Worm (Caenorhabditis elegans) whole organism, L3 larva: ENCODE results near the gene shpk-1.
A peak's percentile ranks its signal among the peaks of the same experiment; 100 is the strongest.

Experiments used
- aly-2 ChIP-seq: fragments of 150-350 bp; optimal IDR thresholded peaks from 2 replicates; lab custom pipeline; 2014; ENCODE audit warnings: missing biosample characterization, missing genetic modification characterization
- ama-1 ChIP-seq: fragments of 150-350 bp; optimal IDR thresholded peaks from 2 replicates; lab custom pipeline; 2018
- ceh-16 ChIP-seq: sonication (generic microtip); optimal IDR thresholded peaks from 2 replicates; lab custom pipeline; 2017; ENCODE audit warnings: missing biosample characterization, missing genetic modification characterization
- ceh-82 ChIP-seq: fragments of 150-350 bp; optimal IDR thresholded peaks from 2 replicates; lab custom pipeline; 2014; ENCODE audit warnings: missing biosample characterization, missing genetic modification characterization
- ceh-9 ChIP-seq: sonication (generic microtip); optimal IDR thresholded peaks from 2 replicates; lab custom pipeline; 2018; ENCODE audit warnings: missing biosample characterization, missing genetic modification characterization
- egl-27 ChIP-seq: sonication (generic microtip); optimal IDR thresholded peaks from 4 replicates; lab custom pipeline; 2017; ENCODE audit warnings: missing biosample characterization, missing genetic modification reagents, missing genetic modification characterization
- egl-5 ChIP-seq: fragments of 150-350 bp; optimal IDR thresholded peaks from 2 replicates; lab custom pipeline; 2017; ENCODE audit warnings: missing biosample characterization, missing genetic modification reagents, missing genetic modification characterization, inconsistent platforms
- elt-1 ChIP-seq: fragments of 150-350 bp; optimal IDR thresholded peaks from 2 replicates; lab custom pipeline; 2014; ENCODE audit warnings: missing biosample characterization, missing genetic modification characterization
- elt-2 ChIP-seq: sonication (generic microtip); optimal IDR thresholded peaks from 2 replicates; lab custom pipeline; 2016; ENCODE audit warnings: missing genetic modification reagents, mild to moderate bottlenecking, missing genetic modification characterization, missing compliant biosample characterization
- eor-1 ChIP-seq, 2 experiments: fragments of 150-350 bp; optimal IDR thresholded peaks; 2 replicates each; lab custom pipeline; 2014 to 2018; ENCODE audit warnings: missing biosample characterization in 2 of 2, missing genetic modification characterization in 2 of 2
- fkh-10 ChIP-seq: sonication (generic microtip); optimal IDR thresholded peaks from 2 replicates; lab custom pipeline; 2017; ENCODE audit warnings: missing biosample characterization, missing genetic modification reagents, missing genetic modification characterization
- fkh-2 ChIP-seq: fragments of 150-350 bp; optimal IDR thresholded peaks from 2 replicates; lab custom pipeline; 2014; ENCODE audit warnings: missing biosample characterization, missing genetic modification reagents, missing genetic modification characterization
- fos-1 ChIP-seq: fragments of 150-350 bp; optimal IDR thresholded peaks from 2 replicates; lab custom pipeline; 2014; ENCODE audit warnings: missing biosample characterization, missing genetic modification characterization
- hmg-11 ChIP-seq: sonication (generic microtip); optimal IDR thresholded peaks from 2 replicates; lab custom pipeline; 2016; ENCODE audit warnings: missing genetic modification characterization, missing compliant biosample characterization
- jun-1 ChIP-seq: fragments of 150-350 bp; optimal IDR thresholded peaks from 2 replicates; lab custom pipeline; 2014; ENCODE audit warnings: missing biosample characterization, missing genetic modification reagents, missing genetic modification characterization
- lin-15B ChIP-seq: fragments of 150-350 bp; optimal IDR thresholded peaks from 2 replicates; lab custom pipeline; 2014; ENCODE audit warnings: missing biosample characterization, missing genetic modification characterization
- lin-39 ChIP-seq: fragments of 150-350 bp; optimal IDR thresholded peaks from 2 replicates; lab custom pipeline; 2018; ENCODE audit warnings: missing biosample characterization, missing genetic modification reagents, missing genetic modification characterization
- lsy-12 ChIP-seq: sonication (generic microtip); optimal IDR thresholded peaks from 2 replicates; lab custom pipeline; 2016; ENCODE audit warnings: mild to moderate bottlenecking, missing genetic modification characterization, missing compliant biosample characterization
- mdl-1 ChIP-seq: fragments of 150-350 bp; optimal IDR thresholded peaks from 2 replicates; lab custom pipeline; 2014; ENCODE audit warnings: missing biosample characterization, missing genetic modification characterization
- mml-1 ChIP-seq: fragments of 150-350 bp; sonication (generic microtip); optimal IDR thresholded peaks from 3 replicates; lab custom pipeline; 2014; ENCODE audit warnings: missing biosample characterization, missing genetic modification characterization
- nfya-1 ChIP-seq: sonication (generic microtip); optimal IDR thresholded peaks from 2 replicates; lab custom pipeline; 2017; ENCODE audit warnings: missing genetic modification characterization, mild to moderate bottlenecking, missing compliant biosample characterization, antibody characterized with exemption, moderate library complexity; ENCODE audit not compliant: insufficient read depth
- nhr-11 ChIP-seq: fragments of 150-350 bp; optimal IDR thresholded peaks from 2 replicates; lab custom pipeline; 2014; ENCODE audit warnings: missing biosample characterization, missing genetic modification characterization
- nhr-12 ChIP-seq: fragments of 150-350 bp; optimal IDR thresholded peaks from 2 replicates; lab custom pipeline; 2014; ENCODE audit warnings: missing biosample characterization, missing genetic modification characterization
- nhr-23 ChIP-seq: fragments of 150-350 bp; optimal IDR thresholded peaks from 2 replicates; lab custom pipeline; 2014; ENCODE audit warnings: missing biosample characterization, missing genetic modification reagents, missing genetic modification characterization
- nhr-237 ChIP-seq: fragments of 150-350 bp; optimal IDR thresholded peaks from 2 replicates; lab custom pipeline; 2014; ENCODE audit warnings: missing biosample characterization, missing genetic modification characterization
- nhr-43 ChIP-seq: sonication (generic microtip); optimal IDR thresholded peaks from 2 replicates; lab custom pipeline; 2016; ENCODE audit warnings: mild to moderate bottlenecking, missing genetic modification characterization, missing compliant biosample characterization; ENCODE audit not compliant: poor library complexity, severe bottlenecking
- nhr-67 ChIP-seq: fragments of 150-350 bp; optimal IDR thresholded peaks from 2 replicates; lab custom pipeline; 2014; ENCODE audit warnings: missing biosample characterization, missing genetic modification characterization
- nhr-76 ChIP-seq: fragments of 150-350 bp; sonication (generic microtip); optimal IDR thresholded peaks from 5 replicates; lab custom pipeline; 2014; ENCODE audit warnings: missing biosample characterization, missing genetic modification characterization
- pha-4 ChIP-seq: fragments of 150-350 bp; optimal IDR thresholded peaks from 2 replicates; lab custom pipeline; 2014; ENCODE audit warnings: missing biosample characterization, missing genetic modification reagents, missing genetic modification characterization
- pqm-1 ChIP-seq: fragments of 150-350 bp; optimal IDR thresholded peaks from 2 replicates; lab custom pipeline; 2017; ENCODE audit warnings: missing biosample characterization, missing genetic modification characterization, inconsistent platforms
- skn-1 ChIP-seq: fragments of 150-350 bp; optimal IDR thresholded peaks from 2 replicates; lab custom pipeline; 2014; ENCODE audit warnings: missing biosample characterization, missing genetic modification characterization
- snpc-4 ChIP-seq: fragments of 150-350 bp; optimal IDR thresholded peaks from 2 replicates; lab custom pipeline; 2014; ENCODE audit warnings: missing biosample characterization, missing genetic modification characterization

The shpk-1 gene

ce11 chrIII:13607833-13608232 lies at the start of gene shpk-1:
Gene shpk-1, plus strand, starts transcription at chrIII:13608020.
- TF ChIP-seq ceh-9 (tag; lab: Kevin White, UChicago) (no peak), pqm-1 (tag; lab: Kevin White, UChicago) (peak; percentile 95), elt-1 (tag; lab: Kevin White, UChicago) (no peak), egl-27 (tag; lab: Kevin White, UChicago) (no peak), jun-1 (peak; percentile 43), elt-2 (tag; lab: Kevin White, UChicago) (peak; percentile 95), pha-4 (peak; percentile 17)
- TF ChIP-seq, all 47 proteins: peak for 4

DNA sequence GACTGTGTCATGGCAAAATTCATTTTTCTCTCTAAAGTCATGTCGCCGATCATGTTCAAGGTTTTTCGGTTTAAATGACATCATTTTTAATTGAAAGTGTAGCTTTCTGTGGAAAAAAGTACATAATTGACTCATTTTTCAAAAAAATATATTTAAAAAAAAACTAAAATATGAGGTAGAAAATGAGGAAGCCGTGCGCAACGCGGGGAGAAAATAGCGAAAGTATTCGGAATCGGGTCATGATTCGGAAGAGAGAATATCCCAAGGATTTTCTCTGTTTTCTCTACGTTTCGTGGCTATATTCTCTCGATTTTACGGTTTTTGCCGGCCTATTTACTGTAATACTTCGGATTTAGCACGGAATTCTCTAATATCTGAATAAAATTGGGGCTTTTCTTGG lies 47.1 kb upstream of the shpk-1 start:
- TF ChIP-seq nhr-23: peak; percentile 34
- TF ChIP-seq mml-1: no peak
- TF ChIP-seq, all 47 proteins: peak for 1

- TF ChIP-seq hmg-11 (tag; lab: Kevin White, UChicago): no peak
Observed at ce11 chrIII:13561233-13561632, 46.6 kb upstream of the shpk-1 start.

DNA sequence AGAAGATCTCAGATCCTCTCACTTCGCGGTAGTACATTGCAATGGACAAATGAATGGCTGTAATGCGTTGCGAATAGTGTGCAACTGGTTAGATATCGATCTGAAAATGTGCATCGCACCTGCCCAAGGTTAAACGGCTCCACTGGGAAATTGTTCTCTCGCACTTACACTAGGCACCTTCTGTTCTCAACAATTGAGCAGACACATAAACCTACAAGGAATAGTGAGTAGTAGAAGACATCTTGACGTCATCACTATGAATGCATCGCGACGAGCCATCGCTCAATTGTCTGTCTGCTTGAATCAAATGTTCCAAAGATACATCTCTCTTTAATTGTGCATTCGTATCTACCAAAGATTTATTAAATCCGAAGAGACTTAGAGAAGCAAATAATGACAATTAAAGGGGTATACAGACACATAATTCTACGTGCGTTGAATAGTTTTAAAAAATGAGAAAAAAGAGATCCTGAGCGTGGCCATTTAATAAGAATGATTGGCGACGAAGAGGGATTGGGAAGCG lies 44.8 kb upstream of the shpk-1 start, which contains the start of gene T05D4.2:
Gene T05D4.2 (minus strand): TSS at position 83 of the 523 bp plus-strand sequence.
- TF ChIP-seq eor-1 (tag; optimal IDR thresholded peaks at IDR 0.05; lab: Kevin White, UChicago) (no peak), ama-1 (peak; percentile 92), ceh-82 (tag; lab: Kevin White, UChicago) (peak; percentile 30)
- TF ChIP-seq, all 47 proteins: peak for 2

DNA sequence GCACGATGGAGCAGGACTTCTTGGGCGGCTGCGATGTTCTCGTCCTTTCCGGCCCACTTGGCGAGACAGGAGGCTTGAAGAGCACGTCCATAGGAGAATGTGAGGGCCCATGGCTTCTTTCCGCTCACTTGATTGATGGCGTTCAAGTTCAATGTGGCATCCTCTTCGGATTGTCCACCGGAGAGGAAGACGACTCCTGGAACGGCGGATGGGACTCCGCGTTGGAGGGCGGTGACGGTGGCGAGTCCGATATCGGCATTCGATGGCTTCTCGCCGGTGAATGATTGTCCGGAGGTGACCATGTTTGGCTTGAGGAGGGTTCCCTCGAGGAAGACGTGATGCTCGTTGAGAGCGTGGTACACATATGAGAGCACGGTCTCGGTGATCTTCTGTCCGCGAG lies 44.2 kb upstream of the shpk-1 start:
- no peak for TF ChIP-seq nhr-12 (tag; lab: Kevin White, UChicago)
- TF ChIP-seq skn-1: no peak
- no peak for TF ChIP-seq nhr-43 (tag; lab: Kevin White, UChicago)

DNA sequence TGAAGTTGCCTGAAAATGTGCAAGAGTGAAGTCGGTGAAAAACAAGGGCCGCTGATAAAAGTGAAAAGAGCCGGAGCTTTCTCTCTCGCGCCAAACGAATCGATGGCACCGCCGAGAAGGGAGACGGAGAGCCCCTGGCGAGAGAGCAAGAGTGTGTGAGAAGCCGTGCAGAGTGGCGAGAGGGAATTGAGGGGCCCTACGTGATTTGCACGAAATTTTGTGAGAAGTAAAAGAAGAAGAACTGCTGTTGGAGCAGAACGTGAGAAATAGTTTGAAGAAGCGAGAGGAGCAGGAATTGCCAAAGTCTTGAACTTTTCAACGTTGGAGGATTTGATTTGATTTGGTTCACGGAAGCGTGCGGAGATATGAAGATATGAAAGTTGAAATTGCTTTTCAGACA lies 42.9 kb upstream of the shpk-1 start, which contains the start of gene aldo-1:
Gene aldo-1 (minus strand): TSS at position 9 of the 400 bp plus-strand sequence.
- TF ChIP-seq lsy-12 (no peak), jun-1 (no peak), ama-1 (no peak), fkh-2 (tag; lab: Kevin White, UChicago) (no peak), nhr-11 (tag; lab: Kevin White, UChicago) (no peak), fkh-10 (peak; percentile 27), aly-2 (tag; lab: Kevin White, UChicago) (no peak), nhr-23 (no peak), nhr-237 (no peak), nhr-67 (tag; lab: Kevin White, UChicago) (no peak), mdl-1 (no peak), lin-39 (tag; lab: Kevin White, UChicago) (peak; percentile 2), skn-1 (no peak), eor-1 (tag; optimal IDR thresholded peaks at IDR 0.05; lab: Kevin White, UChicago) (no peak), hmg-11 (tag; lab: Kevin White, UChicago) (peak; percentile 59), nhr-76 (tag; lab: Kevin White, UChicago) (no peak), egl-5 (tag; lab: Kevin White, UChicago) (peak; percentile 34), mml-1 (no peak), fos-1 (tag; lab: Kevin White, UChicago) (no peak), nhr-43 (tag; lab: Kevin White, UChicago) (no peak), snpc-4 (peak; percentile 19), ceh-16 (tag; lab: Kevin White, UChicago) (no peak), nfya-1 (tag; lab: Kevin White, UChicago) (peak; percentile 64), lin-15B (tag; lab: Kevin White, UChicago) (peak; percentile 5)
